Fruit fly (Drosophila melanogaster): ENCODE data around the gene z.

Gene z

dm6 chrX:2455337-2456246, 8.0 kb downstream of the z start (continued):
- TF ChIP-seq jigr1 (GFP tag; IDR thresholded peaks at IDR 0.05) (no peak), esg (GFP tag; conservative IDR thresholded peaks at IDR 0.05) (no peak), Bdp1 (GFP tag; optimal IDR thresholded peaks at IDR 0.05) (no peak), CG2678 (tag; optimal IDR thresholded peaks at IDR 0.05) (no peak), PHDP (tag; optimal IDR thresholded peaks at IDR 0.05) (no peak), CG15269 (tag; optimal IDR thresholded peaks at IDR 0.05) (peak; percentile 2), CG10543 (GFP tag; optimal IDR thresholded peaks at IDR 0.05) (no peak), Rfx (GFP tag; IDR thresholded peaks at IDR 0.05) (peak; percentile 25; the same call in 1 of the 2 replicates), grn (GFP tag; optimal IDR thresholded peaks at IDR 0.05) (no peak), Ptx1 (GFP tag; IDR thresholded peaks at IDR 0.05) (no peak), Sry-δ (GFP tag; optimal IDR thresholded peaks at IDR 0.05) (no peak), chn (GFP tag; optimal IDR thresholded peaks at IDR 0.05) (no peak), D19B (GFP tag; optimal IDR thresholded peaks at IDR 0.05) (no peak), org-1 (GFP tag; optimal IDR thresholded peaks at IDR 0.05) (no peak), Myb (GFP tag; optimal IDR thresholded peaks at IDR 0.05) (no peak), CG12219 (GFP tag; optimal IDR thresholded peaks at IDR 0.05) (no peak), wor (GFP tag; IDR thresholded peaks at IDR 0.05) (no peak), Jarid2 (GFP tag; optimal IDR thresholded peaks at IDR 0.05) (no peak), ttk (GFP tag; IDR thresholded peaks at IDR 0.05) (no peak), CG14860 (GFP tag; IDR thresholded peaks at IDR 0.05; ENCODE audit: partially characterized antibody) (no peak), Ets97D (GFP tag; optimal IDR thresholded peaks at IDR 0.05) (no peak), pum (GFP tag; optimal IDR thresholded peaks at IDR 0.05) (no peak), CG2120 (GFP tag; optimal IDR thresholded peaks at IDR 0.05) (peak; percentile 38), toy (GFP tag; IDR thresholded peaks at IDR 0.05) (no peak), CG4820 (GFP tag; optimal IDR thresholded peaks at IDR 0.05) (no peak), ems (GFP tag; optimal IDR thresholded peaks at IDR 0.05) (no peak), cas (GFP tag; IDR thresholded peaks at IDR 0.05) (no peak), Taf1 (GFP tag; IDR thresholded peaks at IDR 0.05) (no peak), tgo (GFP tag; IDR thresholded peaks at IDR 0.05) (no peak), dm (GFP tag; optimal IDR thresholded peaks at IDR 0.05) (no peak), zfh2 (GFP tag; optimal IDR thresholded peaks at IDR 0.05) (no peak), nom (GFP tag; optimal IDR thresholded peaks at IDR 0.05) (peak; percentile 11), CG4404 (GFP tag; IDR thresholded peaks at IDR 0.05) (no peak), gfzf (GFP tag; optimal IDR thresholded peaks at IDR 0.05) (no peak), CG1529 (GFP tag; optimal IDR thresholded peaks at IDR 0.05) (no peak), oc (tag; optimal IDR thresholded peaks at IDR 0.05) (no peak), cg (GFP tag; optimal IDR thresholded peaks at IDR 0.05) (peak; percentile 37), slou (GFP tag; optimal IDR thresholded peaks at IDR 0.05) (no peak), CG16779 (GFP tag; IDR thresholded peaks at IDR 0.05) (no peak), zfh1 (GFP tag; IDR thresholded peaks at IDR 0.05) (no peak), BEAF-32 (GFP tag; optimal IDR thresholded peaks at IDR 0.05) (no peak), lab (GFP tag; optimal IDR thresholded peaks at IDR 0.05) (no peak), Awh (GFP tag; IDR thresholded peaks at IDR 0.05) (no peak), knrl (GFP tag; IDR thresholded peaks at IDR 0.05; ENCODE audit: partially characterized antibody) (no peak), unpg (GFP tag; optimal IDR thresholded peaks at IDR 0.05) (no peak), CG6813 (GFP tag; optimal IDR thresholded peaks at IDR 0.05) (no peak), CG14710 (tag; optimal IDR thresholded peaks at IDR 0.05) (no peak), CG33213 (GFP tag; optimal IDR thresholded peaks at IDR 0.05) (no peak), CG7839 (tag; optimal IDR thresholded peaks at IDR 0.05) (no peak), sd (tag; optimal IDR thresholded peaks at IDR 0.05) (peak; percentile 42)
